Worm (Caenorhabditis elegans) whole organism, late embryonic: Measurements from ENCODE around the gene cdk-12.

Experiments
- C08G9.2 ChIP-seq: sonication (generic microtip); optimal IDR thresholded peaks from 2 replicates; lab custom pipeline; 2016; ENCODE audit warnings: mild to moderate bottlenecking, missing genetic modification characterization, moderate library complexity, missing compliant biosample characterization
- C38D4.7 ChIP-seq: fragments of 200-800 bp; sonication (Bioruptor generic); optimal IDR thresholded peaks from 2 replicates; lab custom pipeline; 2018; ENCODE audit warnings: mild to moderate bottlenecking, missing genetic modification characterization, moderate library complexity, missing compliant biosample characterization
- F13H6.1 ChIP-seq: sonication (generic microtip); optimal IDR thresholded peaks from 2 replicates; lab custom pipeline; 2016; ENCODE audit warnings: missing genetic modification characterization, missing compliant biosample characterization
- ama-1 ChIP-seq: fragments of 150-350 bp; optimal IDR thresholded peaks from 2 replicates; lab custom pipeline; 2014
- ceh-14 ChIP-seq: sonication (generic microtip); optimal IDR thresholded peaks from 2 replicates; lab custom pipeline; 2016; ENCODE audit warnings: missing genotype, missing genetic modification characterization, missing compliant biosample characterization
- ceh-18 ChIP-seq: sonication (generic microtip); optimal IDR thresholded peaks from 2 replicates; lab custom pipeline; 2016; ENCODE audit warnings: missing genetic modification characterization, missing compliant biosample characterization
- ceh-2 ChIP-seq: sonication (generic microtip); optimal IDR thresholded peaks from 2 replicates; lab custom pipeline; 2016; ENCODE audit warnings: missing genotype, missing genetic modification characterization, missing compliant biosample characterization
- ceh-24 ChIP-seq: sonication (generic microtip); optimal IDR thresholded peaks from 2 replicates; lab custom pipeline; 2016; ENCODE audit warnings: mild to moderate bottlenecking, missing genetic modification characterization, missing compliant biosample characterization
- ceh-31 ChIP-seq: sonication (generic microtip); optimal IDR thresholded peaks from 2 replicates; lab custom pipeline; 2016; ENCODE audit warnings: missing genetic modification characterization, missing compliant biosample characterization
- ceh-34 ChIP-seq: sonication (generic microtip); optimal IDR thresholded peaks from 2 replicates; lab custom pipeline; 2016; ENCODE audit warnings: mild to moderate bottlenecking, missing genetic modification characterization, missing compliant biosample characterization
- ceh-9 ChIP-seq: sonication (generic microtip); optimal IDR thresholded peaks from 2 replicates; lab custom pipeline; 2016; ENCODE audit warnings: mild to moderate bottlenecking, missing genetic modification characterization, inconsistent platforms, missing compliant biosample characterization
- dve-1 ChIP-seq: sonication (generic microtip); optimal IDR thresholded peaks from 2 replicates; lab custom pipeline; 2017; ENCODE audit warnings: antibody characterized with exemption, mild to moderate bottlenecking, missing genetic modification characterization, missing compliant biosample characterization
- elt-2 ChIP-seq: sonication (generic microtip); optimal IDR thresholded peaks from 2 replicates; lab custom pipeline; 2016; ENCODE audit warnings: missing genetic modification reagents, missing genetic modification characterization, missing compliant biosample characterization
- elt-4 ChIP-seq: sonication (generic microtip); optimal IDR thresholded peaks from 2 replicates; lab custom pipeline; 2016; ENCODE audit warnings: missing genetic modification characterization, missing compliant biosample characterization
- ets-4 ChIP-seq: sonication (generic microtip); optimal IDR thresholded peaks from 2 replicates; lab custom pipeline; 2016; ENCODE audit warnings: missing genetic modification characterization, missing compliant biosample characterization
- fkh-10 ChIP-seq: fragments of 150-350 bp; optimal IDR thresholded peaks from 2 replicates; lab custom pipeline; 2014; ENCODE audit warnings: missing biosample characterization, missing genetic modification reagents, missing genetic modification characterization
- fkh-6 ChIP-seq: sonication (generic microtip); optimal IDR thresholded peaks from 2 replicates; lab custom pipeline; 2016; ENCODE audit warnings: missing genetic modification characterization, missing compliant biosample characterization
- gmeb-2 ChIP-seq: sonication (generic microtip); optimal IDR thresholded peaks from 2 replicates; lab custom pipeline; 2016; ENCODE audit warnings: missing genetic modification characterization, inconsistent platforms, missing compliant biosample characterization
- hlh-30 ChIP-seq: sonication (generic microtip); optimal IDR thresholded peaks from 2 replicates; lab custom pipeline; 2017; ENCODE audit warnings: antibody characterized with exemption, missing genetic modification characterization, missing compliant biosample characterization; ENCODE audit not compliant: insufficient read depth
- lim-6 ChIP-seq: sonication (generic microtip); optimal IDR thresholded peaks from 2 replicates; lab custom pipeline; 2016; ENCODE audit warnings: missing genetic modification characterization, missing compliant biosample characterization
- mec-3 ChIP-seq: sonication (generic microtip); optimal IDR thresholded peaks from 2 replicates; lab custom pipeline; 2016; ENCODE audit warnings: borderline replicate concordance, missing genetic modification characterization, missing compliant biosample characterization
- nfya-1 ChIP-seq: sonication (generic microtip); optimal IDR thresholded peaks from 2 replicates; lab custom pipeline; 2017; ENCODE audit warnings: missing genetic modification characterization, mild to moderate bottlenecking, missing compliant biosample characterization, antibody characterized with exemption, moderate library complexity
- nhr-11 ChIP-seq: fragments of 150-350 bp; optimal IDR thresholded peaks from 2 replicates; lab custom pipeline; 2014; ENCODE audit warnings: missing biosample characterization, missing genetic modification characterization
- nhr-232 ChIP-seq: sonication (generic microtip); optimal IDR thresholded peaks from 2 replicates; lab custom pipeline; 2016; ENCODE audit warnings: missing genetic modification characterization, missing compliant biosample characterization
- npax-4 ChIP-seq: sonication (generic microtip); optimal IDR thresholded peaks from 2 replicates; lab custom pipeline; 2016; ENCODE audit warnings: missing genetic modification characterization, missing compliant biosample characterization
- odd-2 ChIP-seq: sonication (generic microtip); optimal IDR thresholded peaks from 2 replicates; lab custom pipeline; 2017; ENCODE audit warnings: antibody characterized with exemption, mild to moderate bottlenecking, missing genetic modification characterization, missing compliant biosample characterization
- pha-4 ChIP-seq: fragments of 150-350 bp; optimal IDR thresholded peaks from 2 replicates; lab custom pipeline; 2018; ENCODE audit warnings: missing biosample characterization, missing genetic modification reagents, missing genetic modification characterization
- pqm-1 ChIP-seq: sonication (generic microtip); optimal IDR thresholded peaks from 2 replicates; lab custom pipeline; 2016; ENCODE audit warnings: missing genetic modification characterization, missing compliant biosample characterization
- pros-1 ChIP-seq: fragments of 150-350 bp; optimal IDR thresholded peaks from 2 replicates; lab custom pipeline; 2014; ENCODE audit warnings: missing biosample characterization, missing genetic modification reagents, missing genetic modification characterization
- sdc-2 ChIP-seq: sonication (generic microtip); optimal IDR thresholded peaks from 2 replicates; lab custom pipeline; 2016; ENCODE audit warnings: missing genotype, missing genetic modification characterization, missing compliant biosample characterization
- sox-2 ChIP-seq: fragments of 200-800 bp; sonication (Bioruptor generic); IDR thresholded peaks from 2 replicates; pipeline ENCODE4 v1.3.6; 2022; ENCODE audit warnings: missing genetic modification reagents, missing genetic modification characterization, missing compliant biosample characterization
- syd-9 ChIP-seq: sonication (generic microtip); optimal IDR thresholded peaks from 2 replicates; lab custom pipeline; 2016; ENCODE audit warnings: mild to moderate bottlenecking, missing genetic modification characterization, moderate library complexity, missing compliant biosample characterization
- tbx-2 ChIP-seq: sonication (generic microtip); optimal IDR thresholded peaks from 2 replicates; lab custom pipeline; 2016; ENCODE audit warnings: missing genetic modification characterization, missing compliant biosample characterization
- tbx-7 ChIP-seq: sonication (generic microtip); optimal IDR thresholded peaks from 2 replicates; lab custom pipeline; 2016; ENCODE audit warnings: missing genotype, missing genetic modification characterization, missing compliant biosample characterization
- ttx-3 ChIP-seq: sonication (generic microtip); optimal IDR thresholded peaks from 2 replicates; lab custom pipeline; 2016; ENCODE audit warnings: missing genetic modification reagents, missing genetic modification characterization, missing compliant biosample characterization
- unc-3 ChIP-seq, 2 experiments: fragments of 200-800 bp in 1 of 2; sonication (Bioruptor generic) in 1 of 2; sonication (generic microtip) in 1 of 2; conservative IDR thresholded peaks in 1 of 2; optimal IDR thresholded peaks in 1 of 2; 2 replicates each; pipeline versions ENCODE4 v1.3.6 to Lab custom; 2016 to 2022; ENCODE audit warnings: missing compliant biosample characterization in 2 of 2, missing genetic modification characterization in 2 of 2, missing genetic modification reagents in 1 of 2
- unc-42 ChIP-seq: sonication (generic microtip); optimal IDR thresholded peaks from 2 replicates; lab custom pipeline; 2016; ENCODE audit warnings: missing genotype, missing genetic modification characterization, missing compliant biosample characterization
- unc-55 ChIP-seq: sonication (generic microtip); optimal IDR thresholded peaks from 2 replicates; lab custom pipeline; 2017; ENCODE audit warnings: missing biosample characterization, missing genetic modification reagents, missing genetic modification characterization
- ztf-16 ChIP-seq: sonication (generic microtip); optimal IDR thresholded peaks from 2 replicates; lab custom pipeline; 2017; ENCODE audit warnings: missing genetic modification characterization, missing compliant biosample characterization

cdk-12 gene

DNA sequence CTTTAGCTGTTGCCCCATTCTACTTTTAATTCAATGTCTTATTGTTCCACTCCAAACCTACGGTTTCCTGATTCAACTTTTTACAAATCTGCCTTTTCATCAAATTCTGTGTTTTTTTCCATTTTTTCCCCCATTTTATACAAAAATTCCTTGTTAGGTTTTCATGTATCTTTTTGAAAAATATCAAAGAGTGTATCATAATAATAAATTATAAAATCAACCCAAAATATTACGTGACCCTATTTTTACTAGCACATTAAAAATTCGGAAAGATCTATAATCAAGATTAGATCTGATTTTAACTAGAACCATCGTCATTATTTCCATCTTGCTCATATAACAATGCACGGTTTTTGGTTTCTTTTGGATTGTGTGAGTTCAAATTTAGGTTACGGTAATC is 12.7 kb upstream of the cdk-12 start, which contains the start of gene H38K22.6:
Gene H38K22.6, plus strand, starts transcription at position 301 of the 400 bp plus-strand sequence.
- TF ChIP-seq unc-55 (GFP tag; lab: Kevin White, UChicago) (no peak), pha-4 (no peak), nhr-11 (tag; lab: Kevin White, UChicago) (no peak), elt-4 (tag; lab: Kevin White, UChicago) (no peak), ttx-3 (tag; lab: Kevin White, UChicago) (no peak), ama-1 (lab: Kevin White, UChicago) (no peak), ceh-18 (no peak), ceh-2 (tag; lab: Kevin White, UChicago) (no peak), lim-6 (no peak), gmeb-2 (tag; lab: Kevin White, UChicago) (no peak), ceh-31 (tag; lab: Kevin White, UChicago) (no peak), hlh-30 (no peak), sdc-2 (tag; lab: Kevin White, UChicago) (no peak), fkh-10 (GFP tag; lab: Kevin White, UChicago) (no peak), F13H6.1 (tag; lab: Kevin White, UChicago) (no peak), ztf-16 (tag; lab: Kevin White, UChicago) (no peak), ets-4 (tag; lab: Kevin White, UChicago) (no peak), unc-3 (GFP tag; conservative IDR thresholded peaks at IDR 0.05; lab: Robert Waterston, UW) (no peak), unc-3 (tag; optimal IDR thresholded peaks at IDR 0.05; lab: Kevin White, UChicago) (no peak)

DNA sequence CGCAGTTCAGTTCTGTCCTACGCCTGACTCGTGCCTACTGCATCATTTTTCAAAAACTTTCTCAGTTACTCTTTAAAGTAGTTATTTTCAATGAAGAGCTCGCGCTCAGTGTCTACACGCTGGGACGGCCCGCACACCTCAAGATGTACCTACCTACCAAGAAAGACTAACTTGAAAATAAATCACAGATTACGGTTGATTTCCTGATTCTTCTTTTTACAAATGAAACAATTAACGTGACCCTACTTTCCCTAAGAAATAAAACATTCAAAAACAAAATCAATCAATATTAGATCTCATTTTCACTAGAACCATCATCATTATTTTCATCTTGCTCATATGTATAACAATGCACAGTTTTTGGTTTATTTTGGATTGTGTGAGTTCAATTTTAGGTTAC is 11.4 kb upstream of the cdk-12 start, which contains the start of gene H38K22.7:
Gene H38K22.7, plus strand, starts transcription at position 301 of the 400 bp plus-strand sequence.
- TF ChIP-seq ceh-24 (no peak), mec-3 (tag; lab: Kevin White, UChicago) (no peak), tbx-2 (tag; lab: Kevin White, UChicago) (no peak), syd-9 (tag; lab: Kevin White, UChicago) (no peak), sdc-2 (tag; lab: Kevin White, UChicago) (no peak), ceh-34 (tag; lab: Kevin White, UChicago) (no peak), ceh-31 (tag; lab: Kevin White, UChicago) (no peak), npax-4 (tag; lab: Kevin White, UChicago) (no peak), tbx-7 (tag; lab: Kevin White, UChicago) (no peak), C08G9.2 (tag; lab: Kevin White, UChicago) (no peak), unc-55 (GFP tag; lab: Kevin White, UChicago) (no peak), ceh-9 (tag; lab: Kevin White, UChicago) (no peak), pqm-1 (tag; lab: Kevin White, UChicago) (no peak), pros-1 (tag; lab: Kevin White, UChicago) (no peak), nhr-232 (tag; lab: Kevin White, UChicago) (no peak), odd-2 (tag; lab: Kevin White, UChicago) (no peak), fkh-6 (tag; lab: Kevin White, UChicago) (no peak), ceh-2 (tag; lab: Kevin White, UChicago) (no peak)

DNA sequence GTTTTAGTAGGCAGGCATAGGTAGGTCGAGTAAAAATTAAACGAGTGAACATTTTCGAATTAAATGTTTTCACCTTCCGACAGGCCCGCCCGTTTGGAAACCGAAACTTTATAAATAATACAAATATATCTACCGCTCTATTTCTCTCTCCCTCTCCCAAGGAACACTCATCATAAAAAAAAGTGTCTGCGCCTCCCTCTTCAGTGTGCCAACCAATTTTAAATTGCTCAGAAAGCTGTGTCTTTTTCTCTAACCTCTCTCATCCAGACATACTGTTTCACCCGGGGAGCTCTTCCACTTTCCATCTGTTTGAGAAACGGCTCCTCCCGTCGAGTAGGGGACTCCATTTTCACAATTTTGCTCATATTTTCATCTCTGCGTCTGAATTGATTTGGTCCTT is 9.7 kb upstream of the cdk-12 start:
- peak; percentile 22 for TF ChIP-seq ceh-18
- no peak for TF ChIP-seq ceh-24
- TF ChIP-seq tbx-2 (tag; lab: Kevin White, UChicago) = no peak
- TF ChIP-seq nhr-11 (tag; lab: Kevin White, UChicago) = no peak
- no peak for TF ChIP-seq C38D4.7
- no peak for TF ChIP-seq sox-2 (GFP tag; lab: Robert Waterston, UW)
- no peak for TF ChIP-seq elt-2
- TF ChIP-seq dve-1 = no peak
- TF ChIP-seq ceh-14 (tag; lab: Kevin White, UChicago) = peak; percentile 12
- TF ChIP-seq nfya-1 (tag; lab: Kevin White, UChicago) = peak; percentile 8
- peak; percentile 21 for TF ChIP-seq unc-42
- TF ChIP-seq, all 69 proteins: peak for 4
